Worm (Caenorhabditis elegans) whole organism, mixed stage, embryonic: ENCODE results near the gene col-104.

Source experiments
- M03D4.4 ChIP-seq: sonication (generic microtip); optimal IDR thresholded peaks from 2 replicates; lab custom pipeline; 2017; ENCODE audit warnings: mild to moderate bottlenecking, missing genetic modification characterization, missing compliant biosample characterization
- bed-3 ChIP-seq: fragments of 200-800 bp; sonication (Bioruptor generic); optimal IDR thresholded peaks from 3 replicates; lab custom pipeline; 2018; ENCODE audit warnings: mild to moderate bottlenecking, missing genetic modification characterization, moderate library complexity, missing compliant biosample characterization
- ceh-39 ChIP-seq: fragments of 150-350 bp; optimal IDR thresholded peaks from 2 replicates; lab custom pipeline; 2014; ENCODE audit warnings: missing biosample characterization, missing genetic modification characterization
- ceh-43 ChIP-seq: fragments of 200-800 bp; sonication (Bioruptor generic); optimal IDR thresholded peaks from 2 replicates; lab custom pipeline; 2018; ENCODE audit warnings: mild to moderate bottlenecking, missing genetic modification characterization, moderate library complexity, missing compliant biosample characterization
- ceh-83 ChIP-seq: fragments of 200-800 bp; sonication (Bioruptor generic); optimal IDR thresholded peaks from 2 replicates; lab custom pipeline; 2018; ENCODE audit warnings: mild to moderate bottlenecking, missing genetic modification characterization, missing compliant biosample characterization
- ces-1 ChIP-seq: fragments of 150-350 bp; optimal IDR thresholded peaks from 2 replicates; lab custom pipeline; 2014; ENCODE audit warnings: missing biosample characterization, missing genetic modification reagents, missing genetic modification characterization
- cnd-1 ChIP-seq: fragments of 200-800 bp; sonication (Bioruptor generic); optimal IDR thresholded peaks from 2 replicates; lab custom pipeline; 2018; ENCODE audit warnings: mild to moderate bottlenecking, missing genetic modification characterization, missing compliant biosample characterization
- drap-1 ChIP-seq: fragments of 200-800 bp; sonication (Bioruptor generic); optimal IDR thresholded peaks from 3 replicates; lab custom pipeline; 2018; ENCODE audit warnings: mild to moderate bottlenecking, missing genetic modification characterization, missing compliant biosample characterization
- elt-1 ChIP-seq: sonication (generic microtip); optimal IDR thresholded peaks from 2 replicates; lab custom pipeline; 2017; ENCODE audit warnings: missing genetic modification characterization, mild to moderate bottlenecking, missing compliant biosample characterization, antibody characterized with exemption, moderate library complexity, borderline replicate concordance; ENCODE audit not compliant: insufficient read depth
- elt-3 ChIP-seq: fragments of 150-350 bp; optimal IDR thresholded peaks from 2 replicates; lab custom pipeline; 2014; ENCODE audit warnings: missing biosample characterization, missing genetic modification characterization
- flh-1 ChIP-seq: fragments of 200-800 bp; sonication (Bioruptor generic); optimal IDR thresholded peaks from 2 replicates; lab custom pipeline; 2018; ENCODE audit warnings: mild to moderate bottlenecking, missing genetic modification characterization, moderate library complexity, missing compliant biosample characterization
- hlh-1 ChIP-seq: fragments of 150-350 bp; optimal IDR thresholded peaks from 2 replicates; lab custom pipeline; 2014; ENCODE audit warnings: missing biosample characterization, missing genetic modification reagents, missing genetic modification characterization
- lin-13 ChIP-seq: fragments of 150-350 bp; optimal IDR thresholded peaks from 2 replicates; lab custom pipeline; 2014; ENCODE audit warnings: missing biosample characterization, missing genetic modification characterization
- lin-32 ChIP-seq: fragments of 200-800 bp; sonication (Bioruptor generic); optimal IDR thresholded peaks from 2 replicates; lab custom pipeline; 2018; ENCODE audit warnings: mild to moderate bottlenecking, missing genetic modification characterization, missing compliant biosample characterization
- mab-5 ChIP-seq: fragments of 150-350 bp; optimal IDR thresholded peaks from 2 replicates; lab custom pipeline; 2014; ENCODE audit warnings: missing biosample characterization, missing genetic modification characterization
- mls-2 ChIP-seq: sonication (generic microtip); optimal IDR thresholded peaks from 2 replicates; lab custom pipeline; 2016; ENCODE audit warnings: mild to moderate bottlenecking, missing genetic modification characterization, moderate library complexity, missing compliant biosample characterization
- nhr-12 ChIP-seq: fragments of 150-350 bp; optimal IDR thresholded peaks from 2 replicates; lab custom pipeline; 2014; ENCODE audit warnings: missing biosample characterization, missing genetic modification characterization
- nhr-237 ChIP-seq: fragments of 150-350 bp; optimal IDR thresholded peaks from 2 replicates; lab custom pipeline; 2014; ENCODE audit warnings: missing biosample characterization, missing genetic modification characterization
- nhr-28 ChIP-seq: fragments of 150-350 bp; optimal IDR thresholded peaks from 2 replicates; lab custom pipeline; 2014; ENCODE audit warnings: missing biosample characterization, missing genetic modification characterization
- nhr-76 ChIP-seq: sonication (generic microtip); optimal IDR thresholded peaks from 2 replicates; lab custom pipeline; 2017; ENCODE audit warnings: missing biosample characterization, missing genetic modification characterization
- pha-4 ChIP-seq: fragments of 150-350 bp; optimal IDR thresholded peaks from 2 replicates; lab custom pipeline; 2018; ENCODE audit warnings: missing biosample characterization, missing genetic modification reagents, missing genetic modification characterization
- sem-2 ChIP-seq: fragments of 200-800 bp; sonication (Bioruptor generic); optimal IDR thresholded peaks from 2 replicates; lab custom pipeline; 2018; ENCODE audit warnings: mild to moderate bottlenecking, missing genetic modification characterization, missing compliant biosample characterization
- snpc-4 ChIP-seq: fragments of 150-350 bp; optimal IDR thresholded peaks from 2 replicates; lab custom pipeline; 2014; ENCODE audit warnings: missing biosample characterization, missing genetic modification characterization
- sptf-1 ChIP-seq: sonication (generic microtip); optimal IDR thresholded peaks from 2 replicates; lab custom pipeline; 2017; ENCODE audit warnings: mild to moderate bottlenecking, missing genetic modification characterization, moderate library complexity, missing compliant biosample characterization
- tbx-8 ChIP-seq: fragments of 200-800 bp; sonication (Bioruptor generic); optimal IDR thresholded peaks from 2 replicates; lab custom pipeline; 2018; ENCODE audit warnings: mild to moderate bottlenecking, missing genetic modification characterization, moderate library complexity, missing compliant biosample characterization
- unc-120 ChIP-seq: sonication (generic microtip); optimal IDR thresholded peaks from 2 replicates; lab custom pipeline; 2017; ENCODE audit warnings: missing genetic modification characterization, missing compliant biosample characterization; ENCODE audit not compliant: poor library complexity, severe bottlenecking
- unc-39 ChIP-seq: fragments of 150-350 bp; optimal IDR thresholded peaks from 2 replicates; lab custom pipeline; 2014; ENCODE audit warnings: missing biosample characterization, missing genetic modification characterization
- unc-62 ChIP-seq: fragments of 150-350 bp; optimal IDR thresholded peaks from 2 replicates; lab custom pipeline; 2014; ENCODE audit warnings: missing biosample characterization, missing genetic modification reagents, missing genetic modification characterization
- zip-8 ChIP-seq: fragments of 150-350 bp; optimal IDR thresholded peaks from 2 replicates; lab custom pipeline; 2014; ENCODE audit warnings: missing biosample characterization, missing genetic modification characterization

Gene col-104

DNA sequence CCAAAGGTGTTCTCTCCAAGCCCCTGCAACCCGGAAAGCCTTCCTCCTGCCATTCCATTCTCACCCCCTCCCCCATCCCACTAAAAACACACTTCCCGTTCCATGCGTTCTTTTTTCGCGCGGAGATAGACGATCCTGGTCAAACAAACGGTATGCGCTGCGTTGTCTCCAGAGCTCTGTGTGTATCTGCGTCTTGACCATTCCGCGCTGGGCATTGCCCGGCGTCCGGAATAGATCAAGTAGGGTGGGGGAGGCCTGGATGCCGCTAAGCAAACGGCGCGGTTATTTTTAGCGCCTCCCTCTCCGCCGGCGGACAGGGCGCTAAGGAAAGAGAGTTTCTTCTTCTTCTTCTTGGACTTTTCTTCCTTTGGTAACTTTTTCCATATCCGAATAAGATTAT is 20.2 kb upstream of the col-104 start:
- TF ChIP-seq pha-4 (peak; percentile 51), snpc-4 (tag; lab: Kevin White, UChicago) (no peak)

DNA sequence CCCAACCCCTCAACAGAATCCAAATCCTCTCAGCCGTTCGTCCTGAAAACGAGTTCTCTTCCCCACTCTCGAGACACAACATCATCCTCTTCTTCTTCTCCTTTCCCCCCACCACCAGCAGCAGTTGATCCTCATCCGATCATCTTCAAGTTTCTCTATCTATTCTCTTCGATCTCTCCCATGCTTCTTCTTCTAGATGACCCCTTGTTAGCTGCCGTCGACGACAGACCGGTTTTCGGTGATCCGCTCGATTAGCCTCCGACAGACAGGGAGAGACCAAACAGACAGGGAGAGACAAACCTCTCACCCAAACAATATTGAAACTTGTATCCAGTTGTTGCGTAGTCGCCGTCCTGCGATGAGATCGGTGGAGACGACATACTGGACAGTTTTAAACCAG is 16.2 kb upstream of the col-104 start:
- TF ChIP-seq ceh-43 (no peak), ceh-83 (GFP tag; lab: Kevin White, UChicago) (no peak), ceh-39 (tag; lab: Kevin White, UChicago) (no peak), sptf-1 (tag; lab: Kevin White, UChicago) (no peak), snpc-4 (tag; lab: Kevin White, UChicago) (no peak), sem-2 (GFP tag; lab: Kevin White, UChicago) (no peak), drap-1 (GFP tag; lab: Kevin White, UChicago) (no peak), hlh-1 (tag; lab: Kevin White, UChicago) (no peak), flh-1 (no peak), cnd-1 (no peak), nhr-237 (tag; lab: Kevin White, UChicago) (no peak), unc-120 (tag; lab: Kevin White, UChicago) (no peak), nhr-28 (tag; lab: Kevin White, UChicago) (no peak), mls-2 (tag; lab: Kevin White, UChicago) (no peak), nhr-76 (tag; lab: Kevin White, UChicago) (no peak), lin-32 (GFP tag; lab: Kevin White, UChicago) (no peak), mab-5 (tag; lab: Kevin White, UChicago) (no peak), ces-1 (GFP tag; lab: Kevin White, UChicago) (no peak), elt-3 (tag; lab: Kevin White, UChicago) (no peak)
- TF ChIP-seq, all 35 proteins: peak for 0

DNA sequence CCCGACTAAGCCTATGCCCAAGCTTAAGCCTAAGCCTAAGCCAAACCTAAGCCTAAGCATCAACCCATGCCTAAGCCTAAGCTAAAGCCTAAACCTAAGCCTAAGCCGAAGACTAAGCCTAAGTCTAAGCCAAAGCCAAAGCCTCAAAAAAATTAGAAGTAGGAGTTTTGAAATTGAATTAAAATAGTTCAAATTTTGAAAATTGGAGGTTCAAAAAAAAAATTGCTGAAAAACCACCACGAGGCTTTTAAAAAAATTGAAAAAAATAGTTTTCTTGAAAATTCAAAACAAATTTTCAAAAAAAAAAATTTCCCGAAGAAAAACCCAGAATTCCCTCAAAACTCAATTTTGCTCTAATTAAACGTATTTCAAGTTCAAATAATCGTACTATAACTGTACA is 11.9 kb upstream of the col-104 start:
- no peak for TF ChIP-seq ceh-43
- TF ChIP-seq M03D4.4 (tag; lab: Kevin White, UChicago) = no peak
- TF ChIP-seq ceh-83 (GFP tag; lab: Kevin White, UChicago) = no peak
- TF ChIP-seq nhr-12 (tag; lab: Kevin White, UChicago) = no peak
- TF ChIP-seq cnd-1 = no peak
- no peak for TF ChIP-seq sptf-1 (tag; lab: Kevin White, UChicago)
- no peak for TF ChIP-seq unc-120 (tag; lab: Kevin White, UChicago)
- no peak for TF ChIP-seq unc-39 (tag; lab: Kevin White, UChicago)
- no peak for TF ChIP-seq ceh-39 (tag; lab: Kevin White, UChicago)
- no peak for TF ChIP-seq snpc-4 (tag; lab: Kevin White, UChicago)
- no peak for TF ChIP-seq nhr-28 (tag; lab: Kevin White, UChicago)
- no peak for TF ChIP-seq tbx-8 (GFP tag; lab: Kevin White, UChicago)
- TF ChIP-seq, all 35 proteins: peak for 0

DNA sequence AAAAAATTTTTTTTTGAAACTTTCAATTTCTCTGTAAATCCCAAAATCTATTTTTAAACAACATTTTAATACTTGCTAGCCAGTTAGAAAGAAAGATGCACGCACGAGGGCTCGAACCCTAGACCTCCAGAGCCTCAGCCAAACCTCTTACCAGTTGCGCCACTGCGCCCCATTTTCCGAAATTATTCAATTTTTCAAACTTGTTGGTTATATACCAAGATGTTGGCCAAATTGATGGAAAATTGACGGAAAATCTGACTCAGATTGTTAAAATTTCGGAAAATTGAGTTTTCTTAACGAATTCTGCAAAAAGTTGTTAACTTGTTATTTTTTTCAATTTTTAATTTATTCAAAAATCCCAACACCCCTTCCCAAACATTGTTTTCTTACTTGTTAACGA is 10.7 kb upstream of the col-104 start:
- TF ChIP-seq M03D4.4 (tag; lab: Kevin White, UChicago) (no peak), sem-2 (GFP tag; lab: Kevin White, UChicago) (no peak), elt-1 (tag; lab: Kevin White, UChicago) (no peak), ceh-43 (no peak), ceh-83 (GFP tag; lab: Kevin White, UChicago) (no peak), unc-120 (tag; lab: Kevin White, UChicago) (no peak), bed-3 (GFP tag; lab: Kevin White, UChicago) (no peak)

DNA sequence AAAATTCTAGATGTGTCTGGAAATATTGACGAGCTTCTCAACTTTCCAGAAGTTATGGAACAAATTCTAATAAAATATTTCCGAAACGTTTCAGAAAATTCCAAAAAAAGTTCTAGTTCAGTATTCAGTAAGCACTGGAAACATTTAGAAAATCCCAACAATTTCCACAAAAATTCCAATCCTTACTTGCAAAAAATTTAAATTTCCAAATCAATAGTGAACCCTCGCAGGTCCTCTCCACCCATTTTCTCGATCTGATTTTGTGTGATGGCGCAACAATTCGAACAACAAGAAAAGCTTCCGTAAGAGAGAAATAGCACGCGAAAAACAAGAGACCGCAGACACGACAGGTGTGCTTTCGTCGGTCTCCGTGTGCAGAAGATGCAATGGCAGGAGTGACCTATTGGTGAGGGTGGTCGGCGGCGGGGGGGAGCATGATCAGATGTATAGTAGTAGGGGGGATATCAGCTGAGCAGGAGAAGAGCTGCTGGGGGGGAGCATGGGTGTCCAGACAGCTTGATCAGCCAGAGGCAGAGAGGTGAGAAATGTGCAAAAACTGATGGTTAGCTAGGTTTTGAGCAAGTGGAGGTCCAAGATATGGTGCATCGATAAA is 6.6 kb upstream of the col-104 start:
- TF ChIP-seq hlh-1 (tag; lab: Kevin White, UChicago) (peak; percentile 94), M03D4.4 (tag; lab: Kevin White, UChicago) (peak; percentile 11), unc-120 (tag; lab: Kevin White, UChicago) (peak; percentile 21), lin-32 (GFP tag; lab: Kevin White, UChicago) (peak; percentile 80), ceh-83 (GFP tag; lab: Kevin White, UChicago) (no peak), cnd-1 (peak; percentile 44)

DNA sequence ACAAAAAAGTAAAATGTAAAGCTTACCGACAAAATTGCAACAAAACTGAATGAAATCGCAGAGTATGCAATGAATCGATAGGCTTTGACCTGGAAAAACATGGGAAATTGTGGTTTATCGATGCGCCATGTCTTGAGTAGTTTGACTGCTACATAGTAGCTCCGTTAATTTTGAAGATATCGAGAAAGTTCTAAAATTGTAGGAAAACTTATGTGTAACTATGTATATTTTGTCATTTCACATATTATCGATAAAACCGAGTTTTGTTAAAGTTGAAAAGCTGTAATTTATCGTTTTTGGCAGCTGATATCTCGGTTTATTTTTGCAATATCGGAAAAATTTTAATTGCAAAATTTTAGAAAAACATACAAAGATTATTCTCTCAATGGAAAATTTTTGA is 4.0 kb upstream of the col-104 start, which contains the start of gene col-105:
TSS of gene col-105 (minus strand) at position 101 of the 400 bp plus-strand sequence.
- TF ChIP-seq unc-39 (tag; lab: Kevin White, UChicago) (no peak), elt-3 (tag; lab: Kevin White, UChicago) (no peak), nhr-12 (tag; lab: Kevin White, UChicago) (no peak), nhr-28 (tag; lab: Kevin White, UChicago) (no peak), cnd-1 (no peak), unc-62 (GFP tag; lab: Kevin White, UChicago) (no peak), ceh-39 (tag; lab: Kevin White, UChicago) (no peak), zip-8 (tag; lab: Kevin White, UChicago) (no peak), ceh-83 (GFP tag; lab: Kevin White, UChicago) (no peak), ces-1 (GFP tag; lab: Kevin White, UChicago) (no peak), elt-1 (tag; lab: Kevin White, UChicago) (no peak), mls-2 (tag; lab: Kevin White, UChicago) (no peak), lin-13 (tag; lab: Kevin White, UChicago) (no peak), M03D4.4 (tag; lab: Kevin White, UChicago) (no peak), bed-3 (GFP tag; lab: Kevin White, UChicago) (no peak), mab-5 (tag; lab: Kevin White, UChicago) (no peak)
